Fruit fly (Drosophila melanogaster): ENCODE results near the gene CG11248.

Gene CG11248

DNA sequence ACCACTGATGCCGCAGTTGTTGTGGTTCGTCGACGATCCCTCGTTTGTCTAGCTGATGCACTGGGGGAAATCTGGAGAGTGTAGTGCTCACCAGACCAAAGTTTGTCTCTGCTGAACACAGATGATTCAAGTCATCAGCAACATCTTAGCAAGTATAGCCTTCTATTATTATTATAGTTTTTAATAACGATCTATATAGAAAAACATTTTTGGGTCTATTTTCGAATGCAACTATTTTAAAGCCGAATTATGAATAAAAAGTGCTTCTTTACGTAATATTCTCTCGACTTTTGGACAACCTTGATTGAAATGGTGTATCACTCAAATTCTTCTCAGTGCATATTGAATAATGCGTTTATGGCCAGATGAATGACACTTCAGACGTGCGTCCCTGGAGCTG, 5.9 kb downstream of the CG11248 start (continued):
- TF ChIP-seq bsh (GFP tag; optimal IDR thresholded peaks at IDR 0.05) (peak in 1 of 2 experiments; percentile 69), NK7.1 (GFP tag; optimal IDR thresholded peaks at IDR 0.05) (no peak), sens (GFP tag) (peak; percentile 41), CG30403 (GFP tag; optimal IDR thresholded peaks at IDR 0.05) (no peak), Adf1 (GFP tag; IDR thresholded peaks at IDR 0.05) (no peak), CG10366 (GFP tag; IDR thresholded peaks at IDR 0.05) (no peak), tll (GFP tag; optimal IDR thresholded peaks at IDR 0.05) (no peak), D19B (GFP tag; optimal IDR thresholded peaks at IDR 0.05) (no peak), CG30020 (tag; optimal IDR thresholded peaks at IDR 0.05) (no peak), MTF-1 (GFP tag; optimal IDR thresholded peaks at IDR 0.05; ENCODE audit: borderline replicate concordance) (no peak), CG12071 (GFP tag; optimal IDR thresholded peaks at IDR 0.05) (no peak), CG32767 (GFP tag; IDR thresholded peaks at IDR 0.05) (no peak), unc-4 (GFP tag; IDR thresholded peaks at IDR 0.05; ENCODE audit: partially characterized antibody) (no peak), Oaz (GFP tag; IDR thresholded peaks at IDR 0.05) (no peak), CG10267 (tag; optimal IDR thresholded peaks at IDR 0.05) (no peak), CG1832 (GFP tag; optimal IDR thresholded peaks at IDR 0.05) (no peak), tin (GFP tag; optimal IDR thresholded peaks at IDR 0.05) (no peak), Trl (optimal IDR thresholded peaks at IDR 0.05) (no peak), Trl (GFP tag; optimal IDR thresholded peaks at IDR 0.05) (no peak), shn (GFP tag; optimal IDR thresholded peaks at IDR 0.05) (no peak)

- TF ChIP-seq CG18619 (GFP tag; optimal IDR thresholded peaks at IDR 0.05) = no peak
- TF ChIP-seq CG2889 (GFP tag; IDR thresholded peaks at IDR 0.05) = no peak
- TF ChIP-seq CG10543 (GFP tag; optimal IDR thresholded peaks at IDR 0.05) = no peak
- no peak for TF ChIP-seq CG7963 (GFP tag; IDR thresholded peaks at IDR 0.05; ENCODE audit: partially characterized antibody)
- no peak for TF ChIP-seq sisA (GFP tag; IDR thresholded peaks at IDR 0.05)
- TF ChIP-seq ab (GFP tag; optimal IDR thresholded peaks at IDR 0.05) = no peak
- TF ChIP-seq Sry-β (GFP tag; optimal IDR thresholded peaks at IDR 0.05) = peak; percentile 56
- TF ChIP-seq Ptx1 (GFP tag; IDR thresholded peaks at IDR 0.05) = no peak
Measured at dm6 chr3L:21688607-21689129, 8.8 kb downstream of the CG11248 start.

- TF ChIP-seq lbe (GFP tag; optimal IDR thresholded peaks at IDR 0.05) (no peak), chinmo (GFP tag; IDR thresholded peaks at IDR 0.05; ENCODE audit: partially characterized antibody) (0 out of 4 replicates have a peak, but pooled peaks have one; percentile 41), Eip74EF (GFP tag; optimal IDR thresholded peaks at IDR 0.05) (peak in 1 of 2 experiments; percentile 58), cg (GFP tag; optimal IDR thresholded peaks at IDR 0.05) (peak; percentile 10), Nf-YC (tag; optimal IDR thresholded peaks at IDR 0.05) (no peak), Asciz (GFP tag; optimal IDR thresholded peaks at IDR 0.05) (no peak), CG4360 (GFP tag; IDR thresholded peaks at IDR 0.05) (no peak), kni (GFP tag; optimal IDR thresholded peaks at IDR 0.05) (peak; percentile 82), tx (GFP tag; optimal IDR thresholded peaks at IDR 0.05) (no peak), Gsc (GFP tag; IDR thresholded peaks at IDR 0.05) (no peak), gcm (GFP tag; optimal IDR thresholded peaks at IDR 0.05) (peak; percentile 26)
Measured at dm6 chr3L:21694647-21695046, 14.8 kb downstream of the CG11248 start.
